Worm (Caenorhabditis elegans) whole organism, L2 larva: Measurements from ENCODE around the gene T10G3.3.

Experiments used
- nhr-10 ChIP-seq: sonication (generic microtip); optimal IDR thresholded peaks from 2 replicates; lab custom pipeline; 2017; ENCODE audit warnings: missing biosample characterization, missing genetic modification characterization
- nhr-237 ChIP-seq: fragments of 150-350 bp; optimal IDR thresholded peaks from 2 replicates; lab custom pipeline; 2014; ENCODE audit warnings: missing biosample characterization, missing genetic modification characterization
- skn-1 ChIP-seq: sonication (generic microtip); optimal IDR thresholded peaks from 2 replicates; lab custom pipeline; 2017; ENCODE audit warnings: missing biosample characterization, missing genetic modification characterization
- snpc-4 ChIP-seq: fragments of 150-350 bp; optimal IDR thresholded peaks from 2 replicates; lab custom pipeline; 2014; ENCODE audit warnings: missing biosample characterization, missing genetic modification characterization

DNA sequence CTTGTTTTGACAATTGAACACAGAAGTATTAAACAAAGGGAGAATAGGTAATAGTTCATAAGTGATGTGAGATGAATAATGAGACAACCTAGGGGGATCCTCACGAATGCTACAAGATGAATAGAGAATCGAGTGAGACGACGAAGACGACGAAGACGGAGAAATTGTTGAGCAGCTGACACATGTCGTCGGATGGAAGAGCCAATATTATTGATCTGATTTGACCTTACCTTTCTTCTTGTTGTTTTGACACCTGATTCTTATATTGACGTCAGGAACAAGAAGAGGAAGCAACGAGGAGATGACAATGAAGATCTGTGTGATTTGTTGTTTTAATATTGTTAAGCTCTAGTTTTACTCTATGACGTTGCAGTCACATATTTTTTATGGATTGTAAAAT, 16.5 kb downstream of the T10G3.3 start, which contains the start of gene T10G3.1:
- TF ChIP-seq nhr-237 (tag; lab: Kevin White, UChicago) (no peak), snpc-4 (tag; lab: Kevin White, UChicago) (no peak), skn-1 (tag; lab: Kevin White, UChicago) (no peak), nhr-10 (tag; lab: Kevin White, UChicago) (no peak)
